Fruit fly (Drosophila melanogaster) whole organism, adult: ENCODE results near the gene RpS30.

Experiments
- CG11617 ChIP-seq: fragments of 200-800 bp; sonication (Bioruptor generic); optimal IDR thresholded peaks from 2 replicates; lab custom pipeline; 2017; ENCODE audit warnings: mild to moderate bottlenecking, missing biosample characterization, missing genetic modification reagents, missing genetic modification characterization
- bab1 ChIP-seq: fragments of 200-800 bp; sonication (Bioruptor generic); optimal IDR thresholded peaks from 3 replicates; lab custom pipeline; 2019; ENCODE audit warnings: missing biosample characterization, mild to moderate bottlenecking, missing genetic modification characterization, moderate library complexity
- cnc ChIP-seq, 2 experiments: fragments of >200 bp; optimal IDR thresholded peaks; 2 replicates each; lab custom pipeline; 2017
- kay ChIP-seq: fragments of 200-800 bp; sonication (Bioruptor generic); peaks from one replicate; lab custom pipeline; 2016; ENCODE audit warnings: missing biosample characterization, missing genetic modification characterization, borderline replicate concordance

dm6 chr3R:20891495-20891894 is 41.2 kb downstream of the RpS30 start:
- TF ChIP-seq kay (GFP tag; lab: Kevin White, UChicago) (no peak), CG11617 (GFP tag; lab: Kevin White, UChicago) (no peak), bab1 (no peak), cnc (optimal IDR thresholded peaks at IDR 0.05; lab: Kevin White, UChicago) (no peak)
